Fruit fly (Drosophila melanogaster) whole organism, adult: Measurements from ENCODE around the gene CG42390.

Experiments used
- CG11617 ChIP-seq: fragments of 200-800 bp; sonication (Bioruptor generic); optimal IDR thresholded peaks from 2 replicates; lab custom pipeline; 2017; ENCODE audit warnings: mild to moderate bottlenecking, missing biosample characterization, missing genetic modification reagents, missing genetic modification characterization
- CG12768 ChIP-seq: fragments of 200-800 bp; sonication (Bioruptor generic); optimal IDR thresholded peaks from 2 replicates; lab custom pipeline; 2017; ENCODE audit warnings: missing biosample characterization, missing genetic modification characterization, mild to moderate bottlenecking, moderate library complexity, missing genetic modification reagents
- CG14711 ChIP-seq: fragments of 200-800 bp; sonication (Bioruptor generic); optimal IDR thresholded peaks from 2 replicates; lab custom pipeline; 2018; ENCODE audit warnings: missing biosample characterization, mild to moderate bottlenecking, missing genetic modification characterization, moderate library complexity
- CG1620 ChIP-seq: fragments of 200-800 bp; sonication (Bioruptor generic); optimal IDR thresholded peaks from 2 replicates; lab custom pipeline; 2016; ENCODE audit warnings: missing biosample characterization, missing genetic modification characterization
- CG33017 ChIP-seq: fragments of 200-800 bp; sonication (Bioruptor generic); optimal IDR thresholded peaks from 2 replicates; lab custom pipeline; 2018; ENCODE audit warnings: missing biosample characterization, mild to moderate bottlenecking, missing genetic modification characterization, moderate library complexity
- CG5204 ChIP-seq: fragments of 200-800 bp; sonication (Bioruptor generic); optimal IDR thresholded peaks from 2 replicates; lab custom pipeline; 2016; ENCODE audit warnings: missing biosample characterization, missing genetic modification characterization
- CG7045 ChIP-seq: fragments of 200-800 bp; sonication (Bioruptor generic); optimal IDR thresholded peaks from 2 replicates; lab custom pipeline; 2017; ENCODE audit warnings: missing biosample characterization, mild to moderate bottlenecking, missing genetic modification characterization
- CG7101 ChIP-seq: fragments of 200-800 bp; sonication (Bioruptor generic); optimal IDR thresholded peaks from 2 replicates; lab custom pipeline; 2018; ENCODE audit warnings: missing biosample characterization, mild to moderate bottlenecking, missing genetic modification characterization, moderate library complexity
- Clk ChIP-seq: fragments of 200-800 bp; sonication (Bioruptor generic); optimal IDR thresholded peaks from 2 replicates; lab custom pipeline; 2017; ENCODE audit warnings: missing biosample characterization, missing genetic modification characterization
- Crg-1 ChIP-seq: fragments of 200-800 bp; sonication (Bioruptor generic); optimal IDR thresholded peaks from 2 replicates; lab custom pipeline; 2016; ENCODE audit warnings: missing biosample characterization, missing genetic modification characterization
- Hr96 ChIP-seq: fragments of 200-800 bp; sonication (Bioruptor generic); optimal IDR thresholded peaks from 2 replicates; lab custom pipeline; 2016; ENCODE audit warnings: missing biosample characterization, missing genetic modification characterization
- Mnt ChIP-seq: fragments of 200-800 bp; sonication (Bioruptor generic); optimal IDR thresholded peaks from 2 replicates; lab custom pipeline; 2016; ENCODE audit warnings: missing biosample characterization, mild to moderate bottlenecking, missing genetic modification characterization
- bab1 ChIP-seq: fragments of 200-800 bp; sonication (Bioruptor generic); optimal IDR thresholded peaks from 3 replicates; lab custom pipeline; 2019; ENCODE audit warnings: missing biosample characterization, mild to moderate bottlenecking, missing genetic modification characterization, moderate library complexity
- cic ChIP-seq: fragments of 200-800 bp; sonication (Bioruptor generic); optimal IDR thresholded peaks from 2 replicates; lab custom pipeline; 2017; ENCODE audit warnings: missing biosample characterization, mild to moderate bottlenecking, missing genetic modification characterization, moderate library complexity
- cnc ChIP-seq, 2 experiments: fragments of >200 bp; optimal IDR thresholded peaks; 2 replicates each; lab custom pipeline; 2017
- kay ChIP-seq: fragments of 200-800 bp; sonication (Bioruptor generic); peaks from one replicate; lab custom pipeline; 2016; ENCODE audit warnings: missing biosample characterization, missing genetic modification characterization, borderline replicate concordance
- ovo ChIP-seq: fragments of 200-800 bp; sonication (Bioruptor generic); optimal IDR thresholded peaks from 2 replicates; lab custom pipeline; 2016; ENCODE audit warnings: missing biosample characterization, missing genetic modification characterization
- pad ChIP-seq: fragments of 200-800 bp; sonication (Bioruptor generic); optimal IDR thresholded peaks from 3 replicates; lab custom pipeline; 2017; ENCODE audit warnings: missing biosample characterization, missing genetic modification characterization, mild to moderate bottlenecking, moderate library complexity, missing genetic modification reagents
- tj ChIP-seq: fragments of 200-800 bp; sonication (Bioruptor generic); optimal IDR thresholded peaks from 3 replicates; lab custom pipeline; 2017; ENCODE audit warnings: missing biosample characterization, mild to moderate bottlenecking, missing genetic modification characterization, moderate library complexity
- toe ChIP-seq: fragments of 200-800 bp; sonication (Bioruptor generic); optimal IDR thresholded peaks from 2 replicates; lab custom pipeline; 2016; ENCODE audit warnings: missing biosample characterization, missing genetic modification characterization

The CG42390 gene

DNA sequence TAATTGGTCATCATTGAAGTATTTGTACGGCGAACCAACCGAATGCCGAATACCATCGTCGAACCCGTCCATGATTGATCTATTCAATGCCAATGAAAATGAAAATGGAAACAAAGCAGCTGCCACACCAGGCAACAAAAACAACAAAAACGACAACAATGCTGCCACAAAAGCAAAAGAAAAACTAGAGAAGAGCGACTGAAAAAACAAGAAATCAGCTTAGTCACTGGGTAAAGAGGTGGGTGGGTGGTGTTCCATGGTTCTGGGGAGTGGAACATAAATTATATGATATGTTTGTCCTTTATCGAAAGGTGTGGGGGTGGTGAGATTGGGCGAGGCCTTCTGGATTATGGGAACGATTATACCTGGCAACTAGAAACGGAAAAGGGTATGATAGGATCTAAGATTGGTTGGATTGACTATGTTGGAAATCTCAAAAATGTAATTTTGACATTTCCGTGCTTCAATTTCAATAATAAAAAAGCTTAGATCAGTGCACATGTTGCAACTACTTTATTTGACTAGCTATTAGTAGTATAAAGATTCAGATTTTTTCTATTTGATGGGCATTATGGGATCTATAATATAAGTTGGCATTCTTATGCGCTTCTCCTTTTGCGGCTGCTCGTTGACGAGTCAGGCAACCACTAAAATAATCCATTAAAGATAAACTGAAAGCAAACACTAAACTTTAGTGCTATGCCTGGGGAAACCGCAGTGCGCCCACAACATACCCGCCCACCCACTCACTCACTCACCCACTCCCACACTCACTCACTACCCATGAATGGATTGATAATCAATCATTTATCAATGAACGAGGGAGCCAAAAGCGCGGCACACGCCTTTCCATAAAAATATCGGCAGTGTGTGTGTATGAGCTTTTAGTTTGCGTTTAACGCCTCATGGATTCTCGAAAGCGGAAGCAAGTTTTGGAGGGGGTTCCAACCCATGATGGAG lies 52.9 kb downstream of the CG42390 start:
- TF ChIP-seq Clk (GFP tag; lab: Kevin White, UChicago) (no peak), CG14711 (tag; lab: Kevin White, UChicago) (no peak), cnc (optimal IDR thresholded peaks at IDR 0.05; lab: Kevin White, UChicago) (no peak), CG7101 (no peak), pad (GFP tag; lab: Kevin White, UChicago) (no peak), cic (GFP tag; lab: Kevin White, UChicago) (peak; percentile 2)

DNA sequence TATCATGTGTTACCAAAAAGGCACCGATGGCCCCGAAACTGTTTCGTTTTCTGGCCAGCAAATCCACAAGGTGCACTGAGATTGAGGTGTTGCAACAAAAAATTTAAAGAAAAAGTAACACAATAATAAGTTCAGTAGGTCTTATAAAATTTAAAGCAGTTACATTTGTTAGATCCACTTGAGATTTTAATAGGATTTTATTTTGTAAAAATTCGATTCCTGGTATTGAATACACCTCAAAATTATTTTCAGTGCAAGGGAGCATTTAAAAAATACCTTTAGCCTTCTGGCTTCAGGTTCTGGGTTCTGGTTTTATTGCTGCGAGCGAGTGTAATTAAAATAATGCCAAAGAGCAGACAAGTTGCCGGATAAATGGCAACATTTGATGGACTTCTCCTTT lies 55.9 kb downstream of the CG42390 start:
- TF ChIP-seq Mnt (GFP tag; lab: Kevin White, UChicago) (no peak), CG33017 (tag; lab: Kevin White, UChicago) (no peak), pad (GFP tag; lab: Kevin White, UChicago) (no peak), CG12768 (GFP tag; lab: Kevin White, UChicago) (no peak), cnc (optimal IDR thresholded peaks at IDR 0.05; lab: Kevin White, UChicago) (no peak), toe (GFP tag; lab: Kevin White, UChicago) (no peak), CG7045 (GFP tag; lab: Kevin White, UChicago) (no peak), CG7101 (no peak), CG1620 (GFP tag; lab: Kevin White, UChicago) (no peak), CG14711 (tag; lab: Kevin White, UChicago) (no peak)

DNA sequence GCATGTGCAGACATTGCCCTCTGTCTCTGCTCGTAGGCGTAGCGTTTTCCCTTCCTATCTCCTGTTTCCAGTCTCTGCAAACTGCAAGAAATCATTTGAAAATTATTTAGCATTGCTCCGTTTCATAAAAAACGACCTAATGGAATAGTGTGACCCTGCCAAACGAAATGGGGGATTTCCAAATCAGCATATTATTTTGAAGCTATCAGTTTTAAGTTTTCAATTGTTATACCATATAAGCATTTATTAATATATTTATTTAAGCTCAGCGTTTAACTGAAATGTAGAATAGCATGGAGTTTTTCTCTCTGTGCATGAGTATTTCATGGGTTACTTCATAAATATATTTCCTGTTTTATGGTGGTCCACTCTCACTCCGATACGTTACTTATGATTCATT lies 62.4 kb downstream of the CG42390 start:
- TF ChIP-seq kay (GFP tag; lab: Kevin White, UChicago) (no peak), ovo (GFP tag; lab: Kevin White, UChicago) (no peak)

DNA sequence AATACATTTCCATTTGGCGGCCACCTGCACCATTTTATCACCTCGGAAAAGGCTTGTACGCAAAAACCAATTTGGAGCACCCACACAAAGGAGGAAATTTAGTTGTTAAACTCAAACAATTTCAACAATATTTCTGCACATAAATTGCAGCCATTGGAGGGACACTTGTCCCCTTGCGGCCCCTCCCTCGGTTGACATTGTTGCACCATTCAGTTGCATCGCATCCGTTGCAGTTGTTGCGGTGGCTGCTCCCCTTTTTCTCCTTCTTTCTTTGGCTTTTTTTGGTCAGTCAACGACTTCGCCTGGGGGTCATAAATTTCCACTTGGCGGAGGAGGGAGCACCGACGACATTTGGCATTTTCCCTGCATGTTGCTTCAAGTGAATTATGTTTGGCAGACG lies 63.1 kb downstream of the CG42390 start:
- TF ChIP-seq Crg-1 (no peak), CG33017 (tag; lab: Kevin White, UChicago) (no peak), tj (GFP tag; lab: Kevin White, UChicago) (no peak), CG1620 (GFP tag; lab: Kevin White, UChicago) (no peak), Clk (GFP tag; lab: Kevin White, UChicago) (no peak), kay (GFP tag; lab: Kevin White, UChicago) (no peak), CG11617 (GFP tag; lab: Kevin White, UChicago) (no peak), cnc (optimal IDR thresholded peaks at IDR 0.05; lab: Kevin White, UChicago) (no peak), CG5204 (GFP tag; lab: Kevin White, UChicago) (no peak), ovo (GFP tag; lab: Kevin White, UChicago) (no peak), Hr96 (GFP tag; lab: Kevin White, UChicago) (no peak), CG14711 (tag; lab: Kevin White, UChicago) (no peak), bab1 (GFP tag; lab: Kevin White, UChicago) (no peak)
